Worm (Caenorhabditis elegans): ENCODE data around the gene nhr-263.

DNA sequence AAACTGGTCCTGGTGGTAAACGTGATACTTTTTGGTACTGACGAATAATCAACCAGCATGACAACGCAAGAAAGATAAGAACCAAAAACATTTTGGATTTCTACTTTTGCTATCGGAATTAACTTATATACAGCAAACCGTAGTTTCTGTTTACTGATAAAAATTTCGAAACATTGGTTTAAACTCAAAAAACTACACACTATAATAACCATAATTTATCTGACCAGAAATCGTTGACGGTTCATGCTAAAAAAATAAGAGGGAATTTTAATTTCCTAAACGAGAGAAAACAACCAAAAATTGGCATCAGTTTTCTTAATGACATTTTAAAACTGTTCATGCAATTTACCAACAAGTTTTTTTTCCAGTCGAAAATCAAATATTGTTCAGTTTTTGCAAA, 19.8 kb upstream of the nhr-263 start, which contains the start of gene cyp-35A1:
- no peak for TF ChIP-seq unc-62 (GFP tag; optimal IDR thresholded peaks at IDR 0.05)
- TF ChIP-seq let-526 (GFP tag; IDR thresholded peaks at IDR 0.05) = no peak
- TF ChIP-seq ceh-40 (GFP tag; IDR thresholded peaks at IDR 0.05) = no peak
- TF ChIP-seq ama-1 (optimal IDR thresholded peaks at IDR 0.05) = no peak
- no peak for TF ChIP-seq ama-1 (GFP tag; optimal IDR thresholded peaks at IDR 0.05)
- TF ChIP-seq dpl-1 (GFP tag; optimal IDR thresholded peaks at IDR 0.05) = no peak
- no peak for TF ChIP-seq hlh-12 (tag; optimal IDR thresholded peaks at IDR 0.05)
- TF ChIP-seq lir-1 (GFP tag; conservative IDR thresholded peaks at IDR 0.05) = no peak
- TF ChIP-seq F39B2.1 (GFP tag; IDR thresholded peaks at IDR 0.05) = no peak
- TF ChIP-seq Y53F4B.3 (GFP tag; IDR thresholded peaks at IDR 0.05) = no peak
